Fruit fly (Drosophila melanogaster) whole organism, embryonic: Measurements from ENCODE around the gene Pink1.

Source experiments
- Aef1 ChIP-seq: fragments of 200-800 bp; sonication (Bioruptor generic); IDR thresholded peaks from 3 replicates; pipeline ENCODE4 v1.3.6; 2022; ENCODE audit warnings: missing biosample characterization, missing genetic modification characterization
- Asciz ChIP-seq: fragments of 200-800 bp; sonication (Bioruptor generic); optimal IDR thresholded peaks from 2 replicates; lab custom pipeline; 2017; ENCODE audit warnings: missing biosample characterization, mild to moderate bottlenecking, missing genetic modification characterization, missing genetic modification reagents
- C15 ChIP-seq: fragments of 200-800 bp; sonication (Bioruptor generic); IDR thresholded peaks from 3 replicates; pipeline ENCODE4 v1.3.6; 2022; ENCODE audit warnings: missing biosample characterization, missing genetic modification characterization
- CG10267 ChIP-seq: fragments of 200-800 bp; sonication (Bioruptor generic); optimal IDR thresholded peaks from 2 replicates; lab custom pipeline; 2018; ENCODE audit warnings: missing biosample characterization, mild to moderate bottlenecking, missing genetic modification characterization, moderate library complexity
- CG11093 ChIP-seq: fragments of 200-800 bp; sonication (Bioruptor generic); IDR thresholded peaks from 3 replicates; pipeline ENCODE4 v1.3.6; 2022; ENCODE audit warnings: missing biosample characterization, missing genetic modification characterization
- CG1233 ChIP-seq: fragments of 200-800 bp; sonication (Bioruptor generic); optimal IDR thresholded peaks from 4 replicates; lab custom pipeline; 2018; ENCODE audit warnings: missing biosample characterization, mild to moderate bottlenecking, missing genetic modification characterization
- CG14965 ChIP-seq: fragments of 200-800 bp; sonication (Bioruptor generic); optimal IDR thresholded peaks from 2 replicates; lab custom pipeline; 2016; ENCODE audit warnings: missing biosample characterization, missing genetic modification characterization, borderline replicate concordance
- CG17186 ChIP-seq: fragments of 200-800 bp; sonication (Bioruptor generic); optimal IDR thresholded peaks from 3 replicates; lab custom pipeline; 2017; ENCODE audit warnings: missing biosample characterization, missing genetic modification reagents, missing genetic modification characterization
- CG30020 ChIP-seq: fragments of 200-800 bp; optimal IDR thresholded peaks from 2 replicates; lab custom pipeline; 2019; ENCODE audit warnings: missing biosample characterization, mild to moderate bottlenecking, missing genetic modification characterization, moderate library complexity
- CG42726 ChIP-seq: fragments of 200-800 bp; sonication (Bioruptor generic); IDR thresholded peaks from 2 replicates; pipeline ENCODE4 v1.3.6; 2022; ENCODE audit warnings: missing biosample characterization, missing genetic modification characterization; ENCODE audit not compliant: partially characterized antibody
- CG4404 ChIP-seq: fragments of 200-800 bp; sonication (Bioruptor generic); IDR thresholded peaks from 2 replicates; pipeline ENCODE4 v1.3.6; 2022; ENCODE audit warnings: missing biosample characterization, missing genetic modification characterization
- CG4707 ChIP-seq: fragments of 200-800 bp; sonication (Bioruptor generic); optimal IDR thresholded peaks from 2 replicates; lab custom pipeline; 2018; ENCODE audit warnings: missing biosample characterization, mild to moderate bottlenecking, missing genetic modification characterization, moderate library complexity
- CG6272 ChIP-seq: fragments of 200-800 bp; sonication (Bioruptor generic); IDR thresholded peaks from 2 replicates; pipeline ENCODE4 v1.3.6; 2022; ENCODE audit warnings: missing biosample characterization, missing genetic modification characterization
- CG7987 ChIP-seq: fragments of 200-800 bp; sonication (Bioruptor generic); optimal IDR thresholded peaks from 2 replicates; lab custom pipeline; 2018; ENCODE audit warnings: missing biosample characterization, mild to moderate bottlenecking, missing genetic modification characterization, moderate library complexity
- CG9876 ChIP-seq: fragments of 200-800 bp; sonication (Bioruptor generic); optimal IDR thresholded peaks from 2 replicates; lab custom pipeline; 2016; ENCODE audit warnings: missing biosample characterization, missing genetic modification characterization
- Fer3 ChIP-seq: fragments of 200-800 bp; sonication (Bioruptor generic); optimal IDR thresholded peaks from 2 replicates; lab custom pipeline; 2018; ENCODE audit warnings: missing biosample characterization, mild to moderate bottlenecking, missing genetic modification characterization, moderate library complexity
- HHEX ChIP-seq: fragments of 200-800 bp; sonication (Bioruptor generic); optimal IDR thresholded peaks from 3 replicates; lab custom pipeline; 2017; ENCODE audit warnings: missing biosample characterization, mild to moderate bottlenecking, missing genetic modification characterization, missing genetic modification reagents
- HmgD ChIP-seq: fragments of 200-800 bp; sonication (Bioruptor generic); optimal IDR thresholded peaks from 3 replicates; lab custom pipeline; 2016; ENCODE audit warnings: missing biosample characterization, missing genetic modification characterization
- MESR4 ChIP-seq: fragments of 200-800 bp; sonication (Bioruptor generic); optimal IDR thresholded peaks from 2 replicates; lab custom pipeline; 2018; ENCODE audit warnings: missing biosample characterization, mild to moderate bottlenecking, missing genetic modification characterization, moderate library complexity
- Pdp1 ChIP-seq, 2 experiments: fragments of 200-800 bp; sonication (Bioruptor generic); optimal IDR thresholded peaks; 3 replicates each; lab custom pipeline; 2016; ENCODE audit warnings: missing biosample characterization in 2 of 2, missing genetic modification characterization in 2 of 2, mild to moderate bottlenecking in 1 of 2, moderate library complexity in 1 of 2
- Scr ChIP-seq: fragments of 200-800 bp; sonication (Bioruptor generic); IDR thresholded peaks from 2 replicates; pipeline ENCODE4 v1.3.6; 2022; ENCODE audit warnings: missing biosample characterization, missing genetic modification characterization; ENCODE audit not compliant: partially characterized antibody
- Ssrp ChIP-seq: fragments of 200-800 bp; sonication (Bioruptor generic); optimal IDR thresholded peaks from 2 replicates; lab custom pipeline; 2018; ENCODE audit warnings: missing biosample characterization, mild to moderate bottlenecking, missing genetic modification characterization, moderate library complexity
- Stat92E ChIP-seq, 3 experiments: fragments of >200 bp in 2 of 3; fragments of 200-800 bp in 1 of 3; sonication (Bioruptor generic) in 1 of 3; optimal IDR thresholded peaks; 2 replicates each; lab custom pipeline; 2017 to 2019; ENCODE audit warnings: missing biosample characterization in 3 of 3, missing genetic modification characterization in 3 of 3, mild to moderate bottlenecking in 1 of 3, moderate library complexity in 1 of 3
- abd-A ChIP-seq: fragments of 200-800 bp; sonication (Bioruptor generic); optimal IDR thresholded peaks from 3 replicates; lab custom pipeline; 2019; ENCODE audit warnings: missing biosample characterization, mild to moderate bottlenecking, missing genetic modification characterization, moderate library complexity
- ap ChIP-seq: fragments of 200-800 bp; sonication (Bioruptor generic); IDR thresholded peaks from 2 replicates; pipeline ENCODE4 v1.3.6; 2022; ENCODE audit warnings: missing biosample characterization, missing genetic modification characterization
- az2 ChIP-seq: fragments of 200-800 bp; sonication (Bioruptor generic); optimal IDR thresholded peaks from 3 replicates; lab custom pipeline; 2016; ENCODE audit warnings: missing biosample characterization, missing genetic modification characterization
- chinmo ChIP-seq: fragments of 200-800 bp; sonication (Bioruptor generic); IDR thresholded peaks from 4 replicates; pipeline ENCODE4 v1.3.6; 2022; ENCODE audit warnings: missing biosample characterization, missing genetic modification characterization; ENCODE audit not compliant: partially characterized antibody
- dm ChIP-seq: fragments of 200-800 bp; sonication (Bioruptor generic); optimal IDR thresholded peaks from 3 replicates; lab custom pipeline; 2016; ENCODE audit warnings: missing biosample characterization, missing genetic modification characterization
- dysf ChIP-seq: fragments of 200-800 bp; sonication (Bioruptor generic); IDR thresholded peaks from 3 replicates; pipeline ENCODE4 v1.3.6; 2022; ENCODE audit warnings: missing biosample characterization, missing genetic modification characterization
- eve ChIP-seq, 2 experiments: fragments of >200 bp; optimal IDR thresholded peaks; 2 replicates each; lab custom pipeline; 2017; ENCODE audit warnings: missing biosample characterization in 2 of 2, missing genetic modification characterization in 2 of 2
- fd64A ChIP-seq: fragments of 200-800 bp; sonication (Bioruptor generic); optimal IDR thresholded peaks from 3 replicates; lab custom pipeline; 2018; ENCODE audit warnings: missing biosample characterization, mild to moderate bottlenecking, missing genetic modification characterization
- gcm2 ChIP-seq: fragments of 200-800 bp; sonication (Bioruptor generic); optimal IDR thresholded peaks from 2 replicates; lab custom pipeline; 2016; ENCODE audit warnings: missing biosample characterization, missing genetic modification characterization
- grn ChIP-seq: fragments of 200-800 bp; sonication (Bioruptor generic); optimal IDR thresholded peaks from 3 replicates; lab custom pipeline; 2017; ENCODE audit warnings: missing biosample characterization, missing genetic modification characterization
- hbn ChIP-seq: fragments of 200-800 bp; sonication (Bioruptor generic); IDR thresholded peaks from 2 replicates; pipeline ENCODE4 v1.3.6; 2022; ENCODE audit warnings: missing biosample characterization, missing genetic modification characterization; ENCODE audit not compliant: partially characterized antibody
- jigr1 ChIP-seq: fragments of 200-800 bp; sonication (Bioruptor generic); IDR thresholded peaks from 3 replicates; pipeline ENCODE4 v1.3.6; 2022; ENCODE audit warnings: missing biosample characterization, missing genetic modification characterization
- lab ChIP-seq: fragments of 200-800 bp; sonication (Bioruptor generic); optimal IDR thresholded peaks from 3 replicates; lab custom pipeline; 2017; ENCODE audit warnings: missing biosample characterization, missing genetic modification characterization, mild to moderate bottlenecking, moderate library complexity, missing genetic modification reagents
- nerfin-2 ChIP-seq: fragments of 200-800 bp; sonication (Bioruptor generic); IDR thresholded peaks from 2 replicates; pipeline ENCODE4 v1.3.6; 2022; ENCODE audit warnings: missing biosample characterization, missing genetic modification characterization; ENCODE audit not compliant: partially characterized antibody
- nmo ChIP-seq: fragments of 200-800 bp; sonication (Bioruptor generic); optimal IDR thresholded peaks from 2 replicates; lab custom pipeline; 2018; ENCODE audit warnings: missing biosample characterization, mild to moderate bottlenecking, missing genetic modification characterization, moderate library complexity
- peb ChIP-seq: fragments of 200-800 bp; sonication (Bioruptor generic); IDR thresholded peaks from 2 replicates; pipeline ENCODE4 v1.3.6; 2022; ENCODE audit warnings: missing biosample characterization, missing genetic modification characterization
- ro ChIP-seq: fragments of 200-800 bp; sonication (Bioruptor generic); IDR thresholded peaks from 2 replicates; pipeline ENCODE4 v1.3.6; 2022; ENCODE audit warnings: missing biosample characterization, missing genetic modification characterization
- slbo ChIP-seq: fragments of 200-800 bp; sonication (Bioruptor generic); IDR thresholded peaks from 2 replicates; pipeline ENCODE4 v1.3.6; 2022; ENCODE audit warnings: missing biosample characterization, missing genetic modification characterization
- sqz ChIP-seq: fragments of 200-800 bp; sonication (Bioruptor generic); optimal IDR thresholded peaks from 3 replicates; lab custom pipeline; 2018; ENCODE audit warnings: missing biosample characterization, mild to moderate bottlenecking, missing genetic modification characterization
- tgo ChIP-seq: fragments of 200-800 bp; sonication (Bioruptor generic); IDR thresholded peaks from 3 replicates; pipeline ENCODE4 v1.3.6; 2022; ENCODE audit warnings: missing biosample characterization, missing genetic modification characterization
- tin ChIP-seq: fragments of 200-800 bp; sonication (Bioruptor generic); optimal IDR thresholded peaks from 3 replicates; lab custom pipeline; 2016; ENCODE audit warnings: missing biosample characterization, missing genetic modification characterization
- usp ChIP-seq: fragments of >200 bp; optimal IDR thresholded peaks from 2 replicates; lab custom pipeline; 2017; ENCODE audit warnings: missing biosample characterization, missing genetic modification characterization
- vfl ChIP-seq: fragments of 200-800 bp; sonication (Bioruptor generic); optimal IDR thresholded peaks from 2 replicates; lab custom pipeline; 2016; ENCODE audit warnings: missing biosample characterization, missing genetic modification characterization
- vvl ChIP-seq: fragments of 200-800 bp; sonication (Bioruptor generic); IDR thresholded peaks from 2 replicates; pipeline ENCODE4 v1.3.6; 2022; ENCODE audit warnings: missing biosample characterization, missing genetic modification characterization
- wdn ChIP-seq: fragments of 200-800 bp; sonication (Bioruptor generic); IDR thresholded peaks from 2 replicates; pipeline ENCODE4 v1.3.6; 2022; ENCODE audit warnings: missing biosample characterization, missing genetic modification characterization
- zfh1 ChIP-seq: fragments of 200-800 bp; sonication (Bioruptor generic); IDR thresholded peaks from 3 replicates; pipeline ENCODE4 v1.3.6; 2022; ENCODE audit warnings: missing biosample characterization, missing genetic modification characterization

Pink1 gene

DNA sequence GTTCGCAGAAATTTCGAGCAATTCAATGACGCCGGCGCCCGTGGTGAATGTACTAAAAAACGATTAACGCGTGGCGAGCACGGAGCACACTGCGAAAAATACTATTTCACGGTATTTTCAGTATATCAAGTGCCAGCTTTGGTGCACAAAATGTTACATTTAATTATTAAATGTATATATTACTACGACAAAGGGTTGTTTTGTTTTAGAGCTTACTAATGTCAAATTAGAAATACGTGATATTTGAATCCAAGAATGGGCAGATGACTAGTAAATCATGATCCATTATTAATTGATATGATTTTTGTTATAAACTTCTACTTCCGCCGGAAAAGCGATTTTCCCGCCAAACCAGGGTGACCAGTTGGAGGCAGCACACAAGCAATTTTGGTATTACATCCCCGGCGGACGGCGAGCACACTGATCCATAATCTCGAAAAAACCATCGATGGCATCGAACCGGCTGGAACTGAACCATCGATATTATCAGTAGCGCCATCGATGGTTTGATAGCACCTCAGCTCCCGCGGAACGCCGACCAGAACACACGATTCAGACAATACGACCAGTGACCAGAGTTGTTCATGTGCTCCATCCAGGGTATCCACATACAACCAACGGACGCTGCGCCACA is 29.3 kb upstream of the Pink1 start, which contains the start of the genes CG3226 and Cdc7 (continued):
- TF ChIP-seq hbn (GFP tag; lab: Robert Waterston, UW) (peak; percentile 63; the same call in 1 of the 2 replicates), ro (GFP tag; lab: Robert Waterston, UW) (no peak), ap (GFP tag; lab: Robert Waterston, UW) (peak; percentile 26; the same call in 1 of the 2 replicates), Scr (peak; percentile 71), CG17186 (peak; percentile 65), Fer3 (tag; lab: Kevin White, UChicago) (peak; percentile 75), HHEX (peak; percentile 86), CG9876 (peak; percentile 49), tin (GFP tag; lab: Kevin White, UChicago) (peak; percentile 31), eve (GFP tag; optimal IDR thresholded peaks at IDR 0.05; lab: Kevin White, UChicago) (no peak), dm (GFP tag; lab: Kevin White, UChicago) (peak; percentile 35), nmo (peak; percentile 72), Pdp1 (GFP tag; optimal IDR thresholded peaks at IDR 0.05; lab: Kevin White, UChicago) (peak; percentile 31 to 43), CG11093 (GFP tag; lab: Robert Waterston, UW) (no peak), fd64A (peak; percentile 22), slbo (GFP tag; lab: Robert Waterston, UW) (peak; percentile 39; the same call in 1 of the 2 replicates), vfl (no peak), wdn (GFP tag; lab: Robert Waterston, UW) (no peak), CG4404 (GFP tag; lab: Robert Waterston, UW) (no peak), abd-A (tag; lab: Kevin White, UChicago) (no peak), Aef1 (no peak), MESR4 (GFP tag; lab: Kevin White, UChicago) (peak; percentile 73), grn (GFP tag; lab: Kevin White, UChicago) (peak; percentile 69), CG4707 (GFP tag; lab: Kevin White, UChicago) (peak; percentile 64), CG10267 (peak; percentile 75), zfh1 (peak; percentile 68), gcm2 (GFP tag; lab: Kevin White, UChicago) (peak; percentile 10), CG42726 (GFP tag; lab: Robert Waterston, UW) (peak; percentile 83), tgo (GFP tag; lab: Robert Waterston, UW) (peak; percentile 41; the same call in 2 of the 3 replicates), dysf (GFP tag; lab: Robert Waterston, UW) (peak; percentile 51; the same call in 1 of the 3 replicates), CG14965 (no peak), Stat92E (GFP tag; optimal IDR thresholded peaks at IDR 0.05; lab: Kevin White, UChicago) (no peak), az2 (GFP tag; lab: Kevin White, UChicago) (peak; percentile 48), peb (GFP tag; lab: Robert Waterston, UW) (no peak), vvl (GFP tag; lab: Robert Waterston, UW) (peak; percentile 78), HmgD (no peak), CG6272 (0 out of 2 replicates have a peak, but pooled peaks have one; percentile 25), usp (GFP tag; lab: Kevin White, UChicago) (no peak), C15 (GFP tag; lab: Robert Waterston, UW) (no peak), sqz (GFP tag; lab: Kevin White, UChicago) (peak; percentile 72), nerfin-2 (GFP tag; lab: Robert Waterston, UW) (peak; percentile 49; the same call in 1 of the 2 replicates), chinmo (GFP tag; lab: Robert Waterston, UW) (0 out of 4 replicates have a peak, but pooled peaks have one; percentile 11), CG30020 (tag; lab: Kevin White, UChicago) (peak; percentile 61), Asciz (GFP tag; lab: Kevin White, UChicago) (peak; percentile 65), Ssrp (peak; percentile 7), lab (GFP tag; lab: Kevin White, UChicago) (peak; percentile 90), CG1233 (GFP tag; lab: Kevin White, UChicago) (peak; percentile 70), jigr1 (GFP tag; lab: Robert Waterston, UW) (no peak), CG7987 (GFP tag; lab: Kevin White, UChicago) (peak; percentile 89)
